Worm (Caenorhabditis elegans): ENCODE measurements around the gene H37A05.4.

- TF ChIP-seq dpff-1 (tag; optimal IDR thresholded peaks at IDR 0.05) (no peak), repo-1 (tag; optimal IDR thresholded peaks at IDR 0.05) (no peak), K11D2.4 (GFP tag; IDR thresholded peaks at IDR 0.05) (no peak), ztf-28 (GFP tag; IDR thresholded peaks at IDR 0.05) (no peak), lag-1 (GFP tag; IDR thresholded peaks at IDR 0.05) (no peak), rec-8 (tag; optimal IDR thresholded peaks at IDR 0.05) (no peak), attf-3 (GFP tag; conservative IDR thresholded peaks at IDR 0.05) (no peak), him-1 (tag; optimal IDR thresholded peaks at IDR 0.05) (no peak)
Observed at ce11 chrV:13666460-13666859, 16.9 kb upstream of the H37A05.4 start.
